Worm (Caenorhabditis elegans) whole organism, mixed stage, embryonic: ENCODE results near the gene kin-21.
"Not testable (repeated sequence)": the region's sequence is repeated elsewhere in the genome, so short reads cannot be mapped to it uniquely, and the experiment has no call there.

Source experiments
- M03D4.4 ChIP-seq: sonication (generic microtip); optimal IDR thresholded peaks from 2 replicates; lab custom pipeline; 2017; ENCODE audit warnings: mild to moderate bottlenecking, missing genetic modification characterization, missing compliant biosample characterization
- bed-3 ChIP-seq: fragments of 200-800 bp; sonication (Bioruptor generic); optimal IDR thresholded peaks from 3 replicates; lab custom pipeline; 2018; ENCODE audit warnings: mild to moderate bottlenecking, missing genetic modification characterization, moderate library complexity, missing compliant biosample characterization
- blmp-1 ChIP-seq: fragments of 150-350 bp; optimal IDR thresholded peaks from 2 replicates; lab custom pipeline; 2014; ENCODE audit warnings: missing biosample characterization, missing genetic modification characterization
- ceh-39 ChIP-seq: fragments of 150-350 bp; optimal IDR thresholded peaks from 2 replicates; lab custom pipeline; 2014; ENCODE audit warnings: missing biosample characterization, missing genetic modification characterization
- ceh-43 ChIP-seq: fragments of 200-800 bp; sonication (Bioruptor generic); optimal IDR thresholded peaks from 2 replicates; lab custom pipeline; 2018; ENCODE audit warnings: mild to moderate bottlenecking, missing genetic modification characterization, moderate library complexity, missing compliant biosample characterization
- ceh-83 ChIP-seq: fragments of 200-800 bp; sonication (Bioruptor generic); optimal IDR thresholded peaks from 2 replicates; lab custom pipeline; 2018; ENCODE audit warnings: mild to moderate bottlenecking, missing genetic modification characterization, missing compliant biosample characterization
- ces-1 ChIP-seq: fragments of 150-350 bp; optimal IDR thresholded peaks from 2 replicates; lab custom pipeline; 2014; ENCODE audit warnings: missing biosample characterization, missing genetic modification reagents, missing genetic modification characterization
- cnd-1 ChIP-seq: fragments of 200-800 bp; sonication (Bioruptor generic); optimal IDR thresholded peaks from 2 replicates; lab custom pipeline; 2018; ENCODE audit warnings: mild to moderate bottlenecking, missing genetic modification characterization, missing compliant biosample characterization
- drap-1 ChIP-seq: fragments of 200-800 bp; sonication (Bioruptor generic); optimal IDR thresholded peaks from 3 replicates; lab custom pipeline; 2018; ENCODE audit warnings: mild to moderate bottlenecking, missing genetic modification characterization, missing compliant biosample characterization
- elt-1 ChIP-seq: sonication (generic microtip); optimal IDR thresholded peaks from 2 replicates; lab custom pipeline; 2017; ENCODE audit warnings: missing genetic modification characterization, mild to moderate bottlenecking, missing compliant biosample characterization, antibody characterized with exemption, moderate library complexity, borderline replicate concordance; ENCODE audit not compliant: insufficient read depth
- elt-3 ChIP-seq: fragments of 150-350 bp; optimal IDR thresholded peaks from 2 replicates; lab custom pipeline; 2014; ENCODE audit warnings: missing biosample characterization, missing genetic modification characterization
- flh-1 ChIP-seq: fragments of 200-800 bp; sonication (Bioruptor generic); optimal IDR thresholded peaks from 2 replicates; lab custom pipeline; 2018; ENCODE audit warnings: mild to moderate bottlenecking, missing genetic modification characterization, moderate library complexity, missing compliant biosample characterization
- ham-2 ChIP-seq: fragments of 200-800 bp; sonication (Bioruptor generic); optimal IDR thresholded peaks from 2 replicates; lab custom pipeline; 2018; ENCODE audit warnings: mild to moderate bottlenecking, missing genetic modification characterization, missing compliant biosample characterization
- hlh-1 ChIP-seq: fragments of 150-350 bp; optimal IDR thresholded peaks from 2 replicates; lab custom pipeline; 2014; ENCODE audit warnings: missing biosample characterization, missing genetic modification reagents, missing genetic modification characterization
- lin-13 ChIP-seq: fragments of 150-350 bp; optimal IDR thresholded peaks from 2 replicates; lab custom pipeline; 2014; ENCODE audit warnings: missing biosample characterization, missing genetic modification characterization
- lin-32 ChIP-seq: fragments of 200-800 bp; sonication (Bioruptor generic); optimal IDR thresholded peaks from 2 replicates; lab custom pipeline; 2018; ENCODE audit warnings: mild to moderate bottlenecking, missing genetic modification characterization, missing compliant biosample characterization
- lsy-2 ChIP-seq: fragments of 150-350 bp; optimal IDR thresholded peaks from 2 replicates; lab custom pipeline; 2014; ENCODE audit warnings: missing biosample characterization, missing genetic modification characterization
- mab-5 ChIP-seq: fragments of 150-350 bp; optimal IDR thresholded peaks from 2 replicates; lab custom pipeline; 2014; ENCODE audit warnings: missing biosample characterization, missing genetic modification characterization
- mep-1 ChIP-seq: fragments of 150-350 bp; optimal IDR thresholded peaks from 2 replicates; lab custom pipeline; 2017; ENCODE audit warnings: missing biosample characterization, missing genetic modification reagents, missing genetic modification characterization, inconsistent platforms
- mls-2 ChIP-seq: sonication (generic microtip); optimal IDR thresholded peaks from 2 replicates; lab custom pipeline; 2016; ENCODE audit warnings: mild to moderate bottlenecking, missing genetic modification characterization, moderate library complexity, missing compliant biosample characterization
- nhr-12 ChIP-seq: fragments of 150-350 bp; optimal IDR thresholded peaks from 2 replicates; lab custom pipeline; 2014; ENCODE audit warnings: missing biosample characterization, missing genetic modification characterization
- nhr-2 ChIP-seq: fragments of 150-350 bp; optimal IDR thresholded peaks from 2 replicates; lab custom pipeline; 2014; ENCODE audit warnings: missing biosample characterization, missing genetic modification characterization
- nhr-237 ChIP-seq: fragments of 150-350 bp; optimal IDR thresholded peaks from 2 replicates; lab custom pipeline; 2014; ENCODE audit warnings: missing biosample characterization, missing genetic modification characterization
- nhr-28 ChIP-seq: fragments of 150-350 bp; optimal IDR thresholded peaks from 2 replicates; lab custom pipeline; 2014; ENCODE audit warnings: missing biosample characterization, missing genetic modification characterization
- nhr-76 ChIP-seq: sonication (generic microtip); optimal IDR thresholded peaks from 2 replicates; lab custom pipeline; 2017; ENCODE audit warnings: missing biosample characterization, missing genetic modification characterization
- sem-2 ChIP-seq: fragments of 200-800 bp; sonication (Bioruptor generic); optimal IDR thresholded peaks from 2 replicates; lab custom pipeline; 2018; ENCODE audit warnings: mild to moderate bottlenecking, missing genetic modification characterization, missing compliant biosample characterization
- sptf-1 ChIP-seq: sonication (generic microtip); optimal IDR thresholded peaks from 2 replicates; lab custom pipeline; 2017; ENCODE audit warnings: mild to moderate bottlenecking, missing genetic modification characterization, moderate library complexity, missing compliant biosample characterization
- unc-120 ChIP-seq: sonication (generic microtip); optimal IDR thresholded peaks from 2 replicates; lab custom pipeline; 2017; ENCODE audit warnings: missing genetic modification characterization, missing compliant biosample characterization; ENCODE audit not compliant: poor library complexity, severe bottlenecking
- unc-39 ChIP-seq: fragments of 150-350 bp; optimal IDR thresholded peaks from 2 replicates; lab custom pipeline; 2014; ENCODE audit warnings: missing biosample characterization, missing genetic modification characterization
- unc-62 ChIP-seq: fragments of 150-350 bp; optimal IDR thresholded peaks from 2 replicates; lab custom pipeline; 2014; ENCODE audit warnings: missing biosample characterization, missing genetic modification reagents, missing genetic modification characterization
- zip-8 ChIP-seq: fragments of 150-350 bp; optimal IDR thresholded peaks from 2 replicates; lab custom pipeline; 2014; ENCODE audit warnings: missing biosample characterization, missing genetic modification characterization
- ztf-11 ChIP-seq: fragments of 150-350 bp; optimal IDR thresholded peaks from 2 replicates; lab custom pipeline; 2014; ENCODE audit warnings: missing biosample characterization, missing genetic modification characterization

kin-21 gene

DNA sequence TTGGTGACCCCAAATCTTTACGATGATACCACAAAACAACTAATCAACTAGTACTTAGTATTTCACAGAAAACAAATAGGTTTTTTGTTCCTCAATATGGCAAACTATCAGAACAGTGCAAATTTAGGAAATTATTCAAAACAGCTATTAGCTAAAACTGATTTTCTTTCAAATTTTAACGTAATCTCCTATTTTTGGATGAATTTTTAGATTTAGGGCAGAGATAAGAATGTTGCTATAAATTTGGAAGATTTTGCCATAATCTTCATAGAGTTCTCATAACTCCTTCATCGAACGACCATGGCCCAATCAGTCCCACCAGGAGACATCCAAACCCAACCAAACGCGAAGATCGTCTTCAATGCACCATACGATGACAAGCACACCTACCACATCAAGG lies 4.7 kb downstream of the kin-21 start, which contains the start of gene msp-10:
msp-10 (plus strand) TSS at position 301 of the 400 bp plus-strand sequence.
- TF ChIP-seq lin-32; ces-1 (GFP tag; lab: Kevin White, UChicago); nhr-12 (tag; lab: Kevin White, UChicago): not testable (repeated sequence)

DNA sequence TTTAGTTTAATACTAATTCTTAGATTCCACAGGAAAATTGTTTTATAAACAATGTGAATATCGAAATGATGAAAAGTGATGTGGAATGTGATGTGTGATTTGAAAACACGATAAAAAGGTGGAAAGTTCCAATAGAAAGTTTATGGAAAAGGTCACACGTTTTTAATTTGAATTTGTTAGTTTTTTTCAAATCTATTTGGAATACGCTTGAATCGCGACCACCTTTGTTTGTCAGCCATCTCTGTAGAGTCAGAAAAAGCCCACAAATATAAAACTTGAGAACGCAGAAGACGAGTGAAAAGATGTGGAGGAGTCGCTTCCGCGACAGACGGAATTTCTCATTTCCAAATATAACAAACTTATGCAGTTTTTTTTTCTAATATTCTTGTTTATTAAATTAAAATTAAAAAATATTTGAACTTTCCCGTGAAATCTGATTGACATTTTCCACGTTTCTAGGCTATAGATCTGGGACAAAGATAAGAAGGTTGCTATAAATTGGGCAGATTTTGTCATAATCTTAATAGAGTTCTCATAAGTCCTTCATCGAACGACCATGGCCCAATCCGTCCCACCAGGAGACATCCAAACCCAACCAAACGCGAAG lies 8.4 kb downstream of the kin-21 start, which contains the start of the genes kin-24 and msp-56:
kin-24 (minus strand) TSS at position 101 of the 607 bp plus-strand sequence.
msp-56 (plus strand) TSS at position 557 of the 607 bp plus-strand sequence.
- no peak for TF ChIP-seq hlh-1 (tag; lab: Kevin White, UChicago)
- TF ChIP-seq lin-13 (tag; lab: Kevin White, UChicago), result no peak
- TF ChIP-seq lsy-2 (tag; lab: Kevin White, UChicago), result no peak
- TF ChIP-seq unc-62 (GFP tag; lab: Kevin White, UChicago), result no peak
- no peak for TF ChIP-seq sem-2 (GFP tag; lab: Kevin White, UChicago)
- TF ChIP-seq ztf-11 (tag; lab: Kevin White, UChicago), result no peak
- TF ChIP-seq nhr-28, result no peak
- no peak for TF ChIP-seq flh-1 (GFP tag; lab: Kevin White, UChicago)
- no peak for TF ChIP-seq nhr-76 (tag; lab: Kevin White, UChicago)
- TF ChIP-seq nhr-12 (tag; lab: Kevin White, UChicago), result no peak
- no peak for TF ChIP-seq cnd-1 (tag; lab: Kevin White, UChicago)
- TF ChIP-seq ceh-43 (GFP tag; lab: Kevin White, UChicago), result no peak
- no peak for TF ChIP-seq ces-1 (GFP tag; lab: Kevin White, UChicago)
- TF ChIP-seq M03D4.4 (tag; lab: Kevin White, UChicago), result no peak
- no peak for TF ChIP-seq lin-32
- TF ChIP-seq ceh-83 (GFP tag; lab: Kevin White, UChicago), result no peak
- TF ChIP-seq sptf-1 (tag; lab: Kevin White, UChicago), result no peak
- TF ChIP-seq unc-120 (tag; lab: Kevin White, UChicago), result no peak
- no peak for TF ChIP-seq bed-3
- TF ChIP-seq ham-2 (GFP tag; lab: Kevin White, UChicago), result no peak

DNA sequence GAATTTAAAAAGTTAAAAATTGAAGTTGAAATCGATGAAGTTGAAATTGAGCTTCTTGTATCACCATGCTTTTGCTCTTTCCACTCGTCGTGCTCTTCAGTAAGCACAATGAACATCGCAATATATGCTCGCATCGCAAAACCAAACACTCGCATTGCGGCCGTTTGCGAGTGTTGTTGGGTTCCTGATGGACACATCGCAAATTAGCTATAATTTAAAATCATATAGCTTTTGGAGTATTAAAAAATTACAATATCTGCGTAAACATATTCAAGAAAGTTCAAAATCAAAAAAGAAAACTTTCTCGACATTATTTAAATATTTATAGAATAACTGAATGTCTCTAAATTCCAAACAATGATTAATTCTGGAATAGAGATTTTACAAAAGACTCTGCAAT lies 9.4 kb downstream of the kin-21 start, which contains the start of gene K07F5.17:
K07F5.17 (plus strand) TSS at position 301 of the 400 bp plus-strand sequence.
- no peak for TF ChIP-seq unc-39 (tag; lab: Kevin White, UChicago)
- TF ChIP-seq nhr-237 (tag; lab: Kevin White, UChicago), result no peak
- TF ChIP-seq nhr-2 (tag; lab: Kevin White, UChicago), result no peak
- TF ChIP-seq hlh-1 (tag; lab: Kevin White, UChicago), result no peak
- TF ChIP-seq bed-3, result no peak
- TF ChIP-seq unc-62 (GFP tag; lab: Kevin White, UChicago), result no peak
- TF ChIP-seq nhr-12 (tag; lab: Kevin White, UChicago), result no peak
- TF ChIP-seq ham-2 (GFP tag; lab: Kevin White, UChicago), result no peak
- TF ChIP-seq elt-1, result no peak
- TF ChIP-seq elt-3 (tag; lab: Kevin White, UChicago), result no peak
- TF ChIP-seq mab-5 (tag; lab: Kevin White, UChicago), result no peak

DNA sequence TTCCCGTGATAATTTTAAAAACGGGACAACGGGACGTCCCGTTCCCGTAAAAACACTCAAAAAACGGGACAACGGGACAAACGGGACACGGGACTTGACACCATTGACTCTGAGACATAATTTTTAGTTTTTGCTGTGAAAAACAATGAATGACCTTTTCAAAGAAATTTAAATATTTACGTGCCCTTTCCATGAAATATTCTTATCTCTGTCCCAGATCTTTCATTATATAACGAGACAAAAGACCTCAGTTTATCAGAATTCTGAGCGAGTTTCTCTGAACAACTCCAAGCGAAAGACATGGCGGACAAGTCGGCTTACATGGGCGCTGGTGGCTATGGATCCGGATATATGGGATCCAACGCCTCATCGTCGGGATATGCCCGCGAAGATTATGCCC lies 11.1 kb downstream of the kin-21 start, which contains the start of gene nspd-2:
nspd-2 (plus strand) TSS at position 301 of the 400 bp plus-strand sequence.
- no peak for TF ChIP-seq nhr-237 (tag; lab: Kevin White, UChicago)
- TF ChIP-seq lsy-2 (tag; lab: Kevin White, UChicago), result no peak
- TF ChIP-seq nhr-12 (tag; lab: Kevin White, UChicago), result no peak
- no peak for TF ChIP-seq mep-1
- no peak for TF ChIP-seq unc-62 (GFP tag; lab: Kevin White, UChicago)
- no peak for TF ChIP-seq ceh-39 (tag; lab: Kevin White, UChicago)
- no peak for TF ChIP-seq drap-1 (GFP tag; lab: Kevin White, UChicago)
- no peak for TF ChIP-seq ham-2 (GFP tag; lab: Kevin White, UChicago)
- no peak for TF ChIP-seq ces-1 (GFP tag; lab: Kevin White, UChicago)
- no peak for TF ChIP-seq mls-2 (tag; lab: Kevin White, UChicago)
- no peak for TF ChIP-seq blmp-1 (tag; lab: Kevin White, UChicago)
- TF ChIP-seq sem-2 (GFP tag; lab: Kevin White, UChicago), result no peak
- TF ChIP-seq M03D4.4 (tag; lab: Kevin White, UChicago), result no peak
- TF ChIP-seq zip-8 (tag; lab: Kevin White, UChicago), result no peak
- TF ChIP-seq bed-3, result no peak
- TF ChIP-seq, all 35 proteins: peak for 0
